Fruit fly (Drosophila melanogaster) ovary, adult (tissue): ENCODE results near the gene otu.

Experiments used
- CG17801 ChIP-seq: fragments of 200-800 bp; optimal IDR thresholded peaks from 2 replicates; lab custom pipeline; 2019; ENCODE audit warnings: missing biosample characterization, mild to moderate bottlenecking, missing genetic modification characterization, moderate library complexity; ENCODE audit not compliant: partially characterized antibody

otu gene

DNA sequence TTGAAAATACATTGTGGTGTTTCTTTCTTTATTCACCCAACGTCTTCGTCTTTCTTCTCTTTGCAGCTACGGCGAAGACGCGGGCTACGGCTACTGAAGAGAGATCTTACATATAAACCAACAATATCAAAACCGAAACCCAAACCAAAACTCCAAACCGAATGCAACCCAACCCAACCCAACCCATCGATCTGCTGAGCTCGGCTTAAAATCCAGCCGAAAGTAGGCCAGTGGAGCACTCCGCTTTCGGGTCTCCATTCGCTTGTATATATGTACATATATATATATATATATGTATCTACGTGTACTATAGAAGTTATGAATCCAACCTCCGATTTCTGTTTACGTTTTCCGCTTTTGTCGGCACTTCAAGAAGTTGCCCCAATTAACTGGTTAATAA lies 13.7 kb downstream of the otu start:
- no peak for TF ChIP-seq CG17801 (GFP tag; lab: Kevin White, UChicago)

DNA sequence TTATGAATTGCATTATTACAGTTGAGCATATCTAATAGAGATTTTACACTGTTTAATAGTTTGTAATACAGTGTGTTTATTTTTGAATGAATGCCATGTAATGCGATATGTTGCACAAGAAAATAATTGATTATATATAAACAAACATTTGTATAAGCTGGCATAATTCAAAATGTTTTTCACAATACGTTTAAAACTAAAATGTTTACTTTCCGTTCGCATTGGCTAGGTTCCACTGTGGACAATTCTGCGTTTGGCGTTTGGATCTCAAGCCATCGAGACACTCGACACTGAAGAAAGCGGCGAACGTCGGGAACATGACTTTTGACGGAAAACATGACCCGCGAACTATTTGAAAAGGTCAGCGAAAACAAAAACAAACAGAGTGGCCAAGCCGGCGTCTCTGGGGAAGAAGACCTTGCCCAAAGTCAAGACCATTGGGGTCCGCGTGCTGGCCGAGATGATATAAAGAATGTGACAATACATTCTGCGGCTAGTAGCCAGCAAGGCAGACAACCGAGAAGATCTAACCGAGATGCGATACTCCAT lies 15.9 kb downstream of the otu start, which contains the start of gene Cp7Fb:
TSS of gene Cp7Fb (plus strand) at position 499 of the 549 bp plus-strand sequence.
- TF ChIP-seq CG17801 (GFP tag; lab: Kevin White, UChicago): no peak

DNA sequence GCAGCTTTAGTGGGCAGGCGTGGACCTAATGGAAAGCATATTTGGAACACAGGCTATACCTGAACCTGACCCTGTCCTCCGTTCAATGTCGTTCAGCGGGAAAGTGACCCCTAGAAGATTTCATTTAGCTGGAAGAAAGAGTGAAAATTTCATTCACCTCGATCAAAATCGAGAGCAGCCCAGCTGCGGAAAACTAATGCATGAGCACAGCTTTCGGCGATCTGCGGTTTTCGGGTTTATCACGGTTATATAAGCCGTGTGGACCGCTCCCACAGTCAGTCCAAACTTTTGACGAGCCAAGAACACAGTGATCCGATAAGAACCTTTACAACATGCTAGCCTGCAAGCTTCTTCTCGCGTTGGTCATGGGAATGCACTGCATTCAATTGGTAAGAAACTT lies 18.7 kb downstream of the otu start, which contains the start of gene Cp7Fa:
TSS of gene Cp7Fa (plus strand) at position 301 of the 400 bp plus-strand sequence.
- TF ChIP-seq CG17801 (GFP tag; lab: Kevin White, UChicago): no peak

DNA sequence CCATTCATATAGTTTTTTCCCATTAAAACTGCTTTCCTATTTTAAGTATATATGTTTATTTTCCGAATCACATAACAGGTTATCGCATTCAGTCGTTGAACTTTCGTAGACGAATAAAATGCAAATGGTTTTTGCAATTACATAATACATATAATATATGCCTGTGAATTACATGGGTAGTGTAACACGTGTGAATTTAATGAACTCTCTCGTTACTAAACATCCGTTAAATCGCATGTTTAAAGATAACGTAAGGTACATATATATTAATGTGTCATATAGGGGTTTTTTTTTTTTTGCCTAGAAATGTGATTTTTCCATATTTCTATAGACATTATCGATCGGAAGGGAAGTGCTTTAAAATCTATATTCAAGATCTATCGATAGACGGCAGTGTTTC lies 19.7 kb downstream of the otu start:
- no peak for TF ChIP-seq CG17801 (GFP tag; lab: Kevin White, UChicago)

DNA sequence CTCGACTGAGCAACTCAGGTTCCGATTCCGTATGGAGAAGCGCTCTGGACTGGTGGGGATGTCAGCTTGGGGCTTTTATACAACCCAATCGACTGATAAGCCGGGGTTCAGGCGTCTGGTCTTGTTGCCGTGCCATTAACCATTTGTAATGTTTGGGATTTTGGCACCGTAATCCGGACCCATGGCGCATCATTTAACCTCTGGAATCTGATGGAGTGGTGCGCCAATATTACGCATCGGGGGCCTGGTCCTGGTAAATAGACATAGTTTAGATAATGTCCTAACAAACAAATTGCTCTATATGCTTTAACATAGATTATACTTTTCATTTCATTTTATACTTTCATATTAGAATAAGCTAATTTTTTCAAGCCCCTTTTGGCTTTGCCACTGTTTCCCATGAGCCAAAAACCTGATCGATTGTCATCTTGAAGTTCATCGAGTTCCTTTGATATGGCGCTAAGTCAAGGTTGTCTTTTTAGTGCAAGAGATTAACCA lies 20.3 kb downstream of the otu start, which contains the start of gene CG12116:
TSS of gene CG12116 (minus strand) at position 51 of the 498 bp plus-strand sequence.
- TF ChIP-seq CG17801 (GFP tag; lab: Kevin White, UChicago): no peak

DNA sequence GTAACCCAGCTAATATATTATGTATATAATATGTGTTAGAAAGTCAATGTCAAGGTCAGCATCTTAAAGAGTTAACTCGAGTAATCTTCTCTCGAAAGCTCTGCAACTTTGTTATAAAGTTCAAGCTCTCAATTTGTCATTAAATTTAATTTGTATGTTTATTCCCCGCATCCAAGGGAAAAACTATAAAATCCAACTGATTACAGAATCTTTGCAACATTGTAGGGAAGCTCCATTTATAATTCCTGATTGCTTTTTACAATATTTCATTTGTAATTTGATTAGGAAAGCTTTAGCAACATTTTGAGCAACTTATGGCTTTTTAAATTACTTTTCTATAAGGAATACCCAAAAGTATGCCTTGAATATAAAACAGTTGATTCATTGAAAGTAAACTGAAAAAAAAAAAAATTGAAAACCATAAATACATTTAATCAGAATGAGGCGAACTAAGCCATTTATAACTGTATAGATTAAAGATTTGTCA lies 22.6 kb downstream of the otu start:
- TF ChIP-seq CG17801 (GFP tag; lab: Kevin White, UChicago): no peak

DNA sequence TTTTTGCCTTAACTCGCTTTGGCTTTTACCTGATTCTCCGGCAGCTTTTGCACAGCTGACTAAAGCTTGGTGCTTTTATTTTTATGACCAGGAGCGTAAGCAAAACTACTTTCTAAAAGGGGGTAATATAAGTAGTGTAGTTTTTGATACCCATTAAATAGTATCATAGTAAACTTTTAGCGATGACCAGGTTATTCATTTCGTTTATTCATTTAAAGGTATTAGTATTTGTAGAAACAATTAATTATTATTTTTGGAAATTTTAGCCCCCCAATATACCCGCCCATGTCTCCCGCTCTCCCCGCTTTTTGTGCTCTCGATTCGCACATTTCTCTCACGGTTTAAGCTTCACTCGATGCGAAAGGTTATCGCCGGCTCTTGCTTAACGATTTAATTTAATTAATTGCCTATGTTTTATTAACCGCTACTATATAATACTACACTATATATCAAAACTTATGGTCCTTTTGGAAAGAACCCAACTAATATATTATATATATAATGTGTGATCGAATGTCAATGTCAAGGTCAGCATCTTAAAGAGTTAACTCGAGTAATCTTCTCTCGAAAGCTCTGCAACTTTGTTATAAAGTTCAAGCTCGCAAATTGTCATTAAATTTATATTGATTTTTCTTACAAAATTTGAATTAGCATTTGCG lies 24.8 kb downstream of the otu start, which contains the start of gene Sptr:
TSS of gene Sptr (minus strand) at position 61 of the 659 bp plus-strand sequence.
- TF ChIP-seq CG17801 (GFP tag; lab: Kevin White, UChicago): no peak

DNA sequence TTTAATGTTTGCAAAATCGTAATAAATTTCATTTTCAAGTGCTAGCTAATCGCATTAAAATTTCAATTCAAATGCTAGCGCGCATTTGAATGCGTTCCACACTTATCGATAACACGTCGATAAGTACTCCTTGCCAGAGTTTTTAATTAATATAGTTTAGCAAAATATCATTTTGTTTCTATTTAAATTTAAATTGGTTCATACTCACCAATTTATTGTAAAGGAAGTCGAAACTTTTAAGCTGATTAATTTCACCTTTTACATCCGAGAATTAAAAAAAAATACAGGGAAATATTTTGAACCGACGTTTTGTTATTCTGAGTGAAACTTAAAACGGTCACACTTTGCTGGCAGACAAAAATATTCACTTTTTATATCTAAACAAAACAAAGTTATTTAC lies 28.2 kb downstream of the otu start, which contains the start of gene Es2:
TSS of gene Es2 (plus strand) at position 333 of the 400 bp plus-strand sequence.
- no peak for TF ChIP-seq CG17801 (GFP tag; lab: Kevin White, UChicago)

DNA sequence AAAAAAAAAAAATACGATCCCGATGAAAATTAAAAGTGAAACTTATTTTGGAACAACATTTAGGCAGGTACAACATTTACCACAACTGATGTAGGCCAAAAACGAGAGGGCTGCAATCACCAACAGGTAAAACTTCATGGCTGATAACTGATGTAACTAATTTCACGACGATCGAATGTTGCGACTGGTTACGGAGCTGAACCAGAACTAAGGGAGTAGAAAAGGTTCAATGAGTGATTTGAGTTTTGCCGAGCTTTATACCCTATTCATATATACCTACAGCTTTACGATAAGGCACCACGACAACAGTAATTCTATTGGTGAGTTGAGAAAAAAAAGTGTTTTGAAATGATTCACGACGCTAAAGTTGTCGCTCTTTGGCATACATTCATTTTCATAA lies 28.6 kb downstream of the otu start, which contains the start of gene CG15347:
TSS of gene CG15347 (minus strand) at position 213 of the 400 bp plus-strand sequence.
- TF ChIP-seq CG17801 (GFP tag; lab: Kevin White, UChicago): no peak

DNA sequence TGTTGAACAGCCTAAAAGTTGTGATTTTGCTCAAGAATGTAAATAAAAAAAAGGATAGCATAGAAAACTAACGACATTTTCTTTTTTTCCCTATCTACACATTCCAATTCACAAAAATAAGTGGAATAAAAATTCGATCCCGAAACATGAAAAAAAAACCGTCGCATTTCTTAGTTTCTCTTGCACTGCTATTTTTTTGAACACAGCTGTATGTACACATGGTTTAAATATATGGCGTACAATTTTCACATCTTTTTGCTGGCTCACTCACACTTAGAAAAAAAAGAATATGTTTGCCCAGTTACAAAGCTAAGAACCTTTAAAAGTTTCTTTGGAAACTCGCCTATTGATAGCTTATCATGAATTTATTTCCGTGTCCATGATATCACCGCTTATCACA lies 29.1 kb downstream of the otu start:
- TF ChIP-seq CG17801 (GFP tag; lab: Kevin White, UChicago): no peak

DNA sequence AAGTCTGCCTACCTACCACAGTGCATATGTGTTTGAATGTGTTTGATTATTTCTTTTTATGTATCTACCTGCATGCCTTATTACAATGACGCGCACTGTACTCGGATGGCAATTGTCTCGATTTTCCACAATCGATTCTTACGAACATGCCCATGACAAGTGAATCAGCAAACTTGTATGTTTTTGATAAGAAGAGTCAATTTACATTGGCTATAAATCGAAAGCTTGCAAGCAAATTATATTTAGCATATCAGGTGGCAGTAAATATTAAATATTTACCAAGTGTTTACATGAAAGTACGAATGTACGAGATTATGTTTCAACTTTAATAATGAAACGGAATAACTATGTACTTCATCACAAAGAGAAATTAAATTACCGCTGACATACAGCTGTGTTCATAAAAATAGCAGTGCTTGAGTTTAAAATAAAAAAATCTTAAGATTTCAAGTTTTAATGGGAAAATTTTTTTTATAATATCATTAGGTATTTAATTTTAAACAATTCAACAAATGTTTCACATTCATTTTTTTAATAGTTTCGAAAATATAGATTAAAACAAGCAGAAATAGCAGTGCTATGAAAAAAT lies 29.8 kb downstream of the otu start:
- TF ChIP-seq CG17801 (GFP tag; lab: Kevin White, UChicago): no peak

DNA sequence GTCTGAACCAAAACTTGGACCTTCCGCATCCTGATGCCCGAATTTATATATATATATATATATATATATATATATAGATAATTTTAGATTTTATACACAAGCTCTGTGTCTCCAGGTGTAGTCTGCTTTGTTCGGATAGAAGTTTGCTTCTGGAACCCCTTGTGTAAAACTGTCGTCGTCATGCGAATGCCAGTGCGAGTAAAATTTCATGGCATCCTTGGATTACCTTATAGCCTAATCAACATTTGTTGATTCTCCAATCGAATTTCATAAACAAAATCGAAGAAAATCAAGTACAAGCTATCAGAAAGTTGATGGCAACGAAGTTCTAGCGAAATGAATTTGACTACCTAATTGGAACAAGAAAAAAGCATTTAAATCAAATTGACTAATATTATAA lies 31.8 kb downstream of the otu start, which contains the start of gene CG32713:
TSS of gene CG32713 (minus strand) at position 101 of the 400 bp plus-strand sequence.
- TF ChIP-seq CG17801 (GFP tag; lab: Kevin White, UChicago): no peak

DNA sequence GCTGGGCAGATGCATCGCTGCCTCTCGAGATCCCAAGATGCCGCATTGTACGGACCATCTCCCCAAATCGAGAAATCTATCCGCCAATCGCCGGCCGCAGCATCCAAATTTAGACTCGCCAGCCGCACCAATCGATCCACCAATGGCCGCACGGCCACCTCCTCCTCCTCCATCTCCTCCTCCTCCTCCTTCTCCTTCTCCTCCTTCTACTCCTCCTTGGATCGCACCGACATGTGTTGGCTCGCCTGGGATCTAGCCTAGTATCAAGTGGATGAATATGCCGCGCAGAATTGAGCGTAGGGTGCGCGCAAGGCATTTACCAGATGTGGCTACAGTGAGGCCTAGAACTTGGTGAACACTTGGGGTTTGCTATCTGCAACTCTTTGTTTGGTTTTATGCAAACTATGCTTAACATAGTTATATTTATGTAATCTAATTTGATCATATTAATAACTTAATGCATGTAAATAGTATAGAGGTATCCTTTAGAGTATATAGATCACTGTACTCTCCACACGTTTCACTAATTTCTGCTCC lies 34.2 kb downstream of the otu start, which contains the start of gene org-1:
TSS of gene org-1 (minus strand) at position 51 of the 537 bp plus-strand sequence.
- peak; percentile 89 for TF ChIP-seq CG17801 (GFP tag; lab: Kevin White, UChicago)

DNA sequence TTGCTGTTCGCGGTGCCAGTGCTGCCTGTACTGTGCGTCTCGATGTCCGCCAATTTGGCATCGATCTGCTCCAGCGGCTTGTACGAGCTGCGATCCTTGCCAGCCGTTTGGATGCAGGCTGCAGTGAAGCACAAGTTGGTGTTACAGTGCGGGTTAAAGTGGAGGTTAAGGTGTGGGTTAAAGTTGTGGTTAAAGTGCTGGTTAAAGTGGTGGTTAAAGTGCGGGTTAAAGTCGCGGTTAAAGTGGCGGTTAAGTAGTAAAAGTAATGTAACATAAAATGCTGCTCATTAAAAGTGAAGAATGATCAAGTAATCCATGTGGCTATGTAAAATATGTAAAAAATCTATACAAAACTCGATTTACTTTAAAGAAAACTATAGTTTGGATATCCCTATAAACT lies 37.2 kb downstream of the otu start:
- no peak for TF ChIP-seq CG17801 (GFP tag; lab: Kevin White, UChicago)
